Worm (Caenorhabditis elegans) whole organism, L4 larva: ENCODE results near the gene nfki-1.

ENCODE experiments used
- ces-1 ChIP-seq: fragments of 150-350 bp; sonication (generic microtip); optimal IDR thresholded peaks from 4 replicates; lab custom pipeline; 2014; ENCODE audit warnings: missing biosample characterization, missing genetic modification reagents, missing genetic modification characterization
- egl-27 ChIP-seq: sonication (generic microtip); optimal IDR thresholded peaks from 3 replicates; lab custom pipeline; 2017; ENCODE audit warnings: missing biosample characterization, missing genetic modification reagents, missing genetic modification characterization
- fos-1 ChIP-seq: fragments of 150-350 bp; optimal IDR thresholded peaks from 2 replicates; lab custom pipeline; 2014; ENCODE audit warnings: missing biosample characterization, missing genetic modification characterization
- lin-1 ChIP-seq: fragments of 200-800 bp; sonication (Bioruptor generic); IDR thresholded peaks from 2 replicates; pipeline ENCODE4 v1.3.6; 2022; ENCODE audit warnings: missing genetic modification reagents, missing genetic modification characterization, missing compliant biosample characterization
- lin-39 ChIP-seq: fragments of 150-350 bp; optimal IDR thresholded peaks from 2 replicates; lab custom pipeline; 2014; ENCODE audit warnings: missing biosample characterization, missing genetic modification reagents, missing genetic modification characterization
- lsy-2 ChIP-seq, 2 experiments: fragments of 150-350 bp in 1 of 2; sonication (generic microtip) in 1 of 2; optimal IDR thresholded peaks; 2 replicates each; lab custom pipeline; 2014 to 2017; ENCODE audit warnings: missing biosample characterization in 2 of 2, missing genetic modification characterization in 2 of 2
- nhr-10 ChIP-seq: fragments of 150-350 bp; optimal IDR thresholded peaks from 2 replicates; lab custom pipeline; 2014; ENCODE audit warnings: missing biosample characterization, missing genetic modification characterization
- nhr-11 ChIP-seq: fragments of 150-350 bp; optimal IDR thresholded peaks from 2 replicates; lab custom pipeline; 2014; ENCODE audit warnings: missing biosample characterization, missing genetic modification characterization
- nhr-111 ChIP-seq: fragments of 200-800 bp; sonication (Bioruptor generic); optimal IDR thresholded peaks from 2 replicates; lab custom pipeline; 2018; ENCODE audit warnings: mild to moderate bottlenecking, missing genetic modification characterization, missing compliant biosample characterization
- unc-130 ChIP-seq: sonication (generic microtip); optimal IDR thresholded peaks from 2 replicates; lab custom pipeline; 2016; ENCODE audit warnings: missing genetic modification reagents, missing genetic modification characterization, missing compliant biosample characterization

ce11 chrX:15327238-15327637 is 27.8 kb upstream of the nfki-1 start:
- no peak for TF ChIP-seq lin-39 (tag; lab: Kevin White, UChicago)
- no peak for TF ChIP-seq unc-130 (GFP tag; lab: Kevin White, UChicago)
- no peak for TF ChIP-seq nhr-11
- TF ChIP-seq egl-27 = no peak
- TF ChIP-seq lsy-2 (tag; optimal IDR thresholded peaks at IDR 0.05; lab: Kevin White, UChicago) = no peak
- TF ChIP-seq fos-1 (tag; lab: Kevin White, UChicago) = no peak
- TF ChIP-seq ces-1 (GFP tag; lab: Kevin White, UChicago) = no peak
- no peak for TF ChIP-seq nhr-111 (GFP tag; lab: Kevin White, UChicago)
- no peak for TF ChIP-seq nhr-10 (tag; lab: Kevin White, UChicago)
- TF ChIP-seq lin-1 (GFP tag; lab: Robert Waterston, UW) = no peak
